Fruit fly (Drosophila melanogaster): Measurements from ENCODE around the gene DNAlig3.

Gene DNAlig3

dm6 chr3R:12433764-12434163, 32.1 kb upstream of the DNAlig3 start, which contains the start of the genes Aos1 and Srlp (continued):
- TF ChIP-seq CG34376 (GFP tag; optimal IDR thresholded peaks at IDR 0.05), result peak; percentile 17
- no peak for TF ChIP-seq CrebB (tag; optimal IDR thresholded peaks at IDR 0.05)
- TF ChIP-seq CG2120 (GFP tag; optimal IDR thresholded peaks at IDR 0.05), result peak; percentile 42
- no peak for TF ChIP-seq croc (GFP tag; conservative IDR thresholded peaks at IDR 0.05)
- no peak for TF ChIP-seq CG8281 (tag; optimal IDR thresholded peaks at IDR 0.05)
- no peak for TF ChIP-seq Side (GFP tag; optimal IDR thresholded peaks at IDR 0.05)
- no peak for TF ChIP-seq NFAT (GFP tag; IDR thresholded peaks at IDR 0.05)
- no peak for TF ChIP-seq luna (GFP tag; optimal IDR thresholded peaks at IDR 0.05)
- TF ChIP-seq Gsc (GFP tag; IDR thresholded peaks at IDR 0.05), result no peak
- 0 out of 4 replicates have a peak, but pooled peaks have one; percentile 38 for TF ChIP-seq chinmo (GFP tag; IDR thresholded peaks at IDR 0.05; ENCODE audit: partially characterized antibody)
- no peak for TF ChIP-seq bbx (GFP tag; IDR thresholded peaks at IDR 0.05; ENCODE audit: partially characterized antibody)
- TF ChIP-seq disco-r (GFP tag; optimal IDR thresholded peaks at IDR 0.05), result no peak
- TF ChIP-seq CG31388 (GFP tag; optimal IDR thresholded peaks at IDR 0.05), result no peak
- no peak for TF ChIP-seq yki (optimal IDR thresholded peaks at IDR 0.05)
- TF ChIP-seq E2f1 (GFP tag; IDR thresholded peaks at IDR 0.05), result 0 out of 2 replicates have a peak, but pooled peaks have one; percentile 8
- TF ChIP-seq dm (GFP tag; optimal IDR thresholded peaks at IDR 0.05), result no peak
- no peak for TF ChIP-seq chm (GFP tag; IDR thresholded peaks at IDR 0.05)
- TF ChIP-seq CG17328 (GFP tag; IDR thresholded peaks at IDR 0.05), result 0 out of 2 replicates have a peak, but pooled peaks have one; percentile 30
- TF ChIP-seq scrt (GFP tag; optimal IDR thresholded peaks at IDR 0.05), result no peak
- no peak for TF ChIP-seq CG3163 (GFP tag; optimal IDR thresholded peaks at IDR 0.05)
- TF ChIP-seq CG31224 (GFP tag; IDR thresholded peaks at IDR 0.05), result no peak
- peak; percentile 73 for TF ChIP-seq CG30403 (GFP tag; optimal IDR thresholded peaks at IDR 0.05)
- TF ChIP-seq row (GFP tag; IDR thresholded peaks at IDR 0.05), result peak; percentile 88
- no peak for TF ChIP-seq CG9609 (GFP tag; optimal IDR thresholded peaks at IDR 0.05)
- no peak for TF ChIP-seq BtbVII (GFP tag; optimal IDR thresholded peaks at IDR 0.05)
- TF ChIP-seq Dbx (GFP tag; IDR thresholded peaks at IDR 0.05), result 0 out of 3 replicates have a peak, but pooled peaks have one; percentile 44
- peak; percentile 19 for TF ChIP-seq CG8290 (GFP tag; optimal IDR thresholded peaks at IDR 0.05)
- TF ChIP-seq CG8290 (tag; optimal IDR thresholded peaks at IDR 0.05), result no peak
- TF ChIP-seq CTCF (GFP tag; optimal IDR thresholded peaks at IDR 0.05), result peak; percentile 40
- no peak for TF ChIP-seq CG14014 (GFP tag; IDR thresholded peaks at IDR 0.05)
- TF ChIP-seq NC2β (GFP tag; optimal IDR thresholded peaks at IDR 0.05), result no peak
- TF ChIP-seq CG33557 (GFP tag; optimal IDR thresholded peaks at IDR 0.05), result peak; percentile 34
- TF ChIP-seq NK7.1 (GFP tag; optimal IDR thresholded peaks at IDR 0.05), result no peak
- TF ChIP-seq cwo (GFP tag; optimal IDR thresholded peaks at IDR 0.05), result no peak
- TF ChIP-seq dpn (GFP tag; optimal IDR thresholded peaks at IDR 0.05), result peak in 1 of 2 experiments; percentile 45
- no peak for TF ChIP-seq CG12219 (GFP tag; optimal IDR thresholded peaks at IDR 0.05)
- TF ChIP-seq sima (GFP tag; optimal IDR thresholded peaks at IDR 0.05), result no peak
- TF ChIP-seq sens (GFP tag), result peak; percentile 67
- TF ChIP-seq Doc3 (GFP tag; IDR thresholded peaks at IDR 0.05; ENCODE audit: partially characterized antibody), result no peak
- TF ChIP-seq CG13775 (GFP tag; optimal IDR thresholded peaks at IDR 0.05), result peak; percentile 56
- TF ChIP-seq CG17912 (GFP tag; optimal IDR thresholded peaks at IDR 0.05), result peak; percentile 3
- no peak for TF ChIP-seq corto (GFP tag; optimal IDR thresholded peaks at IDR 0.05)
- TF ChIP-seq CG2129 (GFP tag; IDR thresholded peaks at IDR 0.05; ENCODE audit: partially characterized antibody), result no peak
- no peak for TF ChIP-seq ERR (GFP tag; optimal IDR thresholded peaks at IDR 0.05)
- TF ChIP-seq nom (GFP tag; optimal IDR thresholded peaks at IDR 0.05), result peak; percentile 43
- no peak for TF ChIP-seq CG8359 (GFP tag; optimal IDR thresholded peaks at IDR 0.05; ENCODE audit: borderline replicate concordance)
- TF ChIP-seq CG10979 (tag; optimal IDR thresholded peaks at IDR 0.05), result peak; percentile 52
- no peak for TF ChIP-seq CG11504 (tag; optimal IDR thresholded peaks at IDR 0.05)
- no peak for TF ChIP-seq CG1792 (GFP tag; optimal IDR thresholded peaks at IDR 0.05)
- TF ChIP-seq Trl (optimal IDR thresholded peaks at IDR 0.05), result no peak
- no peak for TF ChIP-seq Trl (GFP tag; optimal IDR thresholded peaks at IDR 0.05)
- no peak for TF ChIP-seq caup (GFP tag; optimal IDR thresholded peaks at IDR 0.05; ENCODE audit: severe bottlenecking)
- TF ChIP-seq CG12071 (GFP tag; optimal IDR thresholded peaks at IDR 0.05), result no peak

Data from whole organism, embryonic.